Worm (Caenorhabditis elegans) whole organism, L1 larva: ENCODE data around the gene F55F10.1.

Experiments used
- C16A3.4 ChIP-seq: fragments of 150-350 bp; optimal IDR thresholded peaks from 2 replicates; lab custom pipeline; 2014; ENCODE audit warnings: missing biosample characterization, missing genetic modification characterization
- ama-1 ChIP-seq: fragments of 150-350 bp; optimal IDR thresholded peaks from 2 replicates; lab custom pipeline; 2014
- blmp-1 ChIP-seq: fragments of 150-350 bp; optimal IDR thresholded peaks from 2 replicates; lab custom pipeline; 2014; ENCODE audit warnings: missing biosample characterization, missing genetic modification characterization
- ceh-63 ChIP-seq: fragments of 200-800 bp; sonication (Bioruptor generic); optimal IDR thresholded peaks from 2 replicates; lab custom pipeline; 2018; ENCODE audit warnings: mild to moderate bottlenecking, missing genetic modification characterization, missing compliant biosample characterization
- ces-1 ChIP-seq: fragments of 150-350 bp; optimal IDR thresholded peaks from 2 replicates; lab custom pipeline; 2014; ENCODE audit warnings: missing biosample characterization, missing genetic modification reagents, missing genetic modification characterization
- dpl-1 ChIP-seq, 3 experiments: fragments of 150-350 bp in 2 of 3; sonication (generic microtip) in 1 of 3; optimal IDR thresholded peaks; 2 replicates each; lab custom pipeline; 2014 to 2017; ENCODE audit warnings: missing biosample characterization in 3 of 3, missing genetic modification characterization in 3 of 3, missing genetic modification reagents in 3 of 3
- dsc-1 ChIP-seq: sonication (generic microtip); optimal IDR thresholded peaks from 2 replicates; lab custom pipeline; 2016; ENCODE audit warnings: mild to moderate bottlenecking, missing genetic modification characterization, missing compliant biosample characterization
- efl-1 ChIP-seq, 4 experiments: fragments of 150-350 bp; optimal IDR thresholded peaks in 3 of 4; peaks in 1 of 4; 1 replicate in 1 of 4; 2 replicates in 3 of 4; lab custom pipeline; 2014; ENCODE audit warnings: missing biosample characterization in 2 of 4, missing genetic modification characterization in 2 of 4, missing genetic modification reagents in 2 of 4
- fkh-4 ChIP-seq: sonication (generic microtip); optimal IDR thresholded peaks from 2 replicates; lab custom pipeline; 2016; ENCODE audit warnings: missing compliant biosample characterization, missing genetic modification characterization, borderline replicate concordance
- fos-1 ChIP-seq: fragments of 150-350 bp; optimal IDR thresholded peaks from 2 replicates; lab custom pipeline; 2014; ENCODE audit warnings: missing biosample characterization, missing genetic modification characterization
- hlh-17 ChIP-seq: fragments of 200-800 bp; sonication (Bioruptor generic); optimal IDR thresholded peaks from 2 replicates; lab custom pipeline; 2018; ENCODE audit warnings: missing genetic modification characterization, mild to moderate bottlenecking, missing compliant biosample characterization, moderate library complexity, borderline replicate concordance
- isw-1 ChIP-seq: fragments of 200-800 bp; sonication (Bioruptor generic); IDR thresholded peaks from 2 replicates; pipeline ENCODE4 v1.3.6; 2022; ENCODE audit warnings: missing genetic modification characterization, missing compliant biosample characterization
- jun-1 ChIP-seq: fragments of 150-350 bp; optimal IDR thresholded peaks from 2 replicates; lab custom pipeline; 2014; ENCODE audit warnings: missing biosample characterization, missing genetic modification reagents, missing genetic modification characterization
- lin-14 ChIP-seq: fragments of 200-800 bp; sonication (Bioruptor generic); optimal IDR thresholded peaks from 2 replicates; lab custom pipeline; 2018; ENCODE audit warnings: mild to moderate bottlenecking, missing genetic modification characterization, moderate library complexity, missing compliant biosample characterization
- lin-35 ChIP-seq, 2 experiments: fragments of 150-350 bp; optimal IDR thresholded peaks; 2 replicates each; lab custom pipeline; 2014; ENCODE audit warnings: missing biosample characterization in 2 of 2, missing genetic modification characterization in 2 of 2, missing genetic modification reagents in 2 of 2
- lin-39 ChIP-seq: fragments of 150-350 bp; optimal IDR thresholded peaks from 2 replicates; lab custom pipeline; 2014; ENCODE audit warnings: missing biosample characterization, missing genetic modification reagents, missing genetic modification characterization
- mef-2 ChIP-seq: fragments of 150-350 bp; optimal IDR thresholded peaks from 2 replicates; lab custom pipeline; 2014; ENCODE audit warnings: missing biosample characterization, missing genetic modification characterization
- nhr-12 ChIP-seq: sonication (generic microtip); optimal IDR thresholded peaks from 2 replicates; lab custom pipeline; 2017; ENCODE audit warnings: missing biosample characterization, missing genetic modification characterization
- nhr-19 ChIP-seq: fragments of 200-800 bp; sonication (Bioruptor generic); conservative IDR thresholded peaks from 2 replicates; pipeline ENCODE4 v1.3.6; 2022; ENCODE audit warnings: missing genetic modification characterization, missing compliant biosample characterization
- nhr-237 ChIP-seq: fragments of 150-350 bp; optimal IDR thresholded peaks from 2 replicates; lab custom pipeline; 2014; ENCODE audit warnings: missing biosample characterization, missing genetic modification characterization
- nhr-28 ChIP-seq: fragments of 150-350 bp; optimal IDR thresholded peaks from 2 replicates; lab custom pipeline; 2014; ENCODE audit warnings: missing biosample characterization, missing genetic modification characterization
- nhr-85 ChIP-seq: sonication (generic microtip); peaks from one replicate; lab custom pipeline; 2016; ENCODE audit warnings: missing genetic modification characterization, inconsistent platforms, missing compliant biosample characterization
- pag-3 ChIP-seq: sonication (generic microtip); optimal IDR thresholded peaks from 2 replicates; lab custom pipeline; 2017; ENCODE audit warnings: missing genetic modification characterization, mild to moderate bottlenecking, missing compliant biosample characterization, antibody characterized with exemption, borderline replicate concordance; ENCODE audit not compliant: insufficient read depth
- rnt-1 ChIP-seq: sonication (generic microtip); optimal IDR thresholded peaks from 2 replicates; lab custom pipeline; 2016; ENCODE audit warnings: mild to moderate bottlenecking, missing genetic modification characterization, moderate library complexity, missing compliant biosample characterization
- sup-37 ChIP-seq: fragments of 200-800 bp; sonication (Bioruptor generic); optimal IDR thresholded peaks from 2 replicates; lab custom pipeline; 2018; ENCODE audit warnings: mild to moderate bottlenecking, missing genetic modification characterization, missing compliant biosample characterization
- tbx-2 ChIP-seq: sonication (generic microtip); optimal IDR thresholded peaks from 2 replicates; lab custom pipeline; 2016; ENCODE audit warnings: missing genetic modification characterization, missing compliant biosample characterization
- tlp-1 ChIP-seq: fragments of 150-350 bp; optimal IDR thresholded peaks from 2 replicates; lab custom pipeline; 2014; ENCODE audit warnings: missing biosample characterization, missing genetic modification characterization
- unc-130 ChIP-seq: fragments of 150-350 bp; optimal IDR thresholded peaks from 2 replicates; lab custom pipeline; 2017; ENCODE audit warnings: missing biosample characterization, missing genetic modification characterization, inconsistent platforms
- vab-15 ChIP-seq: sonication (generic microtip); optimal IDR thresholded peaks from 2 replicates; lab custom pipeline; 2017; ENCODE audit warnings: missing genotype, mild to moderate bottlenecking, missing genetic modification characterization, missing compliant biosample characterization
- zag-1 ChIP-seq: fragments of 150-350 bp; optimal IDR thresholded peaks from 2 replicates; lab custom pipeline; 2014; ENCODE audit warnings: missing biosample characterization, missing genetic modification characterization
- zip-4 ChIP-seq: fragments of 200-800 bp; sonication (Bioruptor generic); optimal IDR thresholded peaks from 2 replicates; lab custom pipeline; 2018; ENCODE audit warnings: mild to moderate bottlenecking, missing genetic modification characterization, moderate library complexity, missing compliant biosample characterization

The F55F10.1 gene

DNA sequence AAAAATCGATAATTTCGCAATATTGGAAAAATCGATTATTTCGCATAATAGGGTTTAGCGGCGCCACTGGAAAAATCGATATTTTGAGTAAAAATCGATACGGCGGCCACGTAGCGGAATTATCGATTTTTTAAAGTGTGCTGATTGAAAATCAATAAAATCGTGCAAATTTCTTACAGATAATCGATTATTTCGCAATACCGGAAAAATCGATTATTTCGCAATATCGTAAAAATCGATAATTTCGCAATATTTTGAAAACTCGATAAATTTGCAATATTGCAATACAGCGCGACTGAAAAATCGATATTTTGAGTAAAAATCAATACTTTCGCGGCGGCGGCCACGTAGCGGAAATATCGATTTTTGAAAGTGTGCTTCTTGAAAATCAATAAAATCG lies 43.0 kb upstream of the F55F10.1 start:
- TF ChIP-seq vab-15 (tag; lab: Kevin White, UChicago) (no peak), fos-1 (tag; lab: Kevin White, UChicago) (no peak), zip-4 (GFP tag; lab: Kevin White, UChicago) (peak; percentile 18)

DNA sequence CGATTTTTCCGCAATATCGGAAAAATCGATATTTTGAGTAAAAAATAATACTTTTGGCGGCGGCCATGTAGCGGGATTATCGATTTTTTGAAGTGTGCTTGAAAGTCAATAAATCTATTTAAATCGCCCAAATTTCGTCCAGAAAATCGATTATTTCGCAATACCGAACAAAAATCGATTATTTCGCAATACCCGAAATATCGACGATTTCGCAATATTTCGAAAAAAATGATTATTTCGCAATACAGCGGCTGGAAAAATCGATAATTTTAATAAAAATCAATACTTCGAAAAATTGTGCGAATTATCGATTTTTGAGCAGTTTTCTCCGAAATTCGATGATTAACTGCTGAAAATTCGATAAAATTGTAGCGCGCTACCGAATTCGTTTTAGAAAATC lies 42.6 kb upstream of the F55F10.1 start:
- TF ChIP-seq isw-1 (GFP tag; lab: Robert Waterston, UW): no peak
- TF ChIP-seq zip-4 (GFP tag; lab: Kevin White, UChicago): peak; percentile 65

DNA sequence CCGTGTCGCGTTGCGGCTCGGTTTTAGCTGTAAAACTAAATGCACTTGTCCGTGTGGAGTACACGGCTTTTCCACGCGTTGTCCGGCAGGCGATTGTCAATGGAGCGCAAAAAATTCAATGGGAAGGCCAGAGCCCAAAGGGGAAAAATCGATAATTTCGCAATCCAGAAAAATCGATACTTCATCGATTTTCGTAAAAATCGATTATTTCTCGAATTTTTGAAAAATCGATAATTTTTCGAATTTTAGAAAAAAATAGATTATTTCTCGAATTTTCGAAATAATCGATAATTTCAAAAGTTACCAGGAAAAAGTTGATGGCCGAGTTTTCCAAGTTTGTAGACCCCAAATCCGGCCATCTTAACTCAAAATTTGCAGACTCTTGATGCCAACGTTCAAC lies 41.2 kb upstream of the F55F10.1 start:
- TF ChIP-seq ceh-63 (no peak), isw-1 (GFP tag; lab: Robert Waterston, UW) (no peak), nhr-28 (no peak), tbx-2 (tag; lab: Kevin White, UChicago) (no peak), hlh-17 (no peak), lin-39 (tag; lab: Kevin White, UChicago) (no peak), fkh-4 (tag; lab: Kevin White, UChicago) (no peak), jun-1 (tag; lab: Kevin White, UChicago) (no peak)
- TF ChIP-seq, all 84 proteins: peak for 0

DNA sequence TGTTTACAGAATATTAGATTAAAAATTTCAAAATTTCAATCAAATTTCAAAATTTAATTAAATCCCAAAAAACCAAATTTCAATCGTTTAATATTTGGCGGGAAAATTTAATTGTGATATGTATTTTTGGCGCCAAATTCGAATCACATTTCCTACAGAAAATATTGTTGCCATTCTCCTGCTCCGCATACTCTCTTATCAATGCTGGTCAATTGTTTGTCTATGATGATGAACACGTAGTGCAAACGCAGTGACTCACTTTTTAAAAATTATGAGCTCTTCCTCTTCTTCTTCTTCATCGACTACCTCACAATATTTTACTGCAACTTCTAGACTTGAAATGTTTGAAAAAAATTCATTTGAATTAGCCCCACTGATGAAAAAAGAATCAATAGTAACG lies 34.2 kb upstream of the F55F10.1 start, which contains the start of gene trpl-2:
TSS of gene trpl-2 (plus strand) at position 210 of the 400 bp plus-strand sequence.
- TF ChIP-seq unc-130 (tag; lab: Kevin White, UChicago): no peak
- TF ChIP-seq pag-3 (tag; lab: Kevin White, UChicago): no peak
- TF ChIP-seq nhr-12 (tag; lab: Kevin White, UChicago): no peak
- TF ChIP-seq lin-14 (GFP tag; lab: Kevin White, UChicago): no peak
- no peak for TF ChIP-seq rnt-1 (tag; lab: Kevin White, UChicago)
- no peak for TF ChIP-seq sup-37 (GFP tag; lab: Kevin White, UChicago)
- no peak for TF ChIP-seq vab-15 (tag; lab: Kevin White, UChicago)
- no peak for TF ChIP-seq nhr-19 (GFP tag; lab: Robert Waterston, UW)
- peak in 1 of 3 experiments; percentile 18 for TF ChIP-seq dpl-1 (GFP tag; optimal IDR thresholded peaks at IDR 0.05; lab: Kevin White, UChicago)
- TF ChIP-seq zag-1: no peak
- peak in 1 of 2 experiments; percentile 31 for TF ChIP-seq lin-35 (GFP tag; optimal IDR thresholded peaks at IDR 0.05; lab: Kevin White, UChicago)
- no peak for TF ChIP-seq dsc-1 (tag; lab: Kevin White, UChicago)
- TF ChIP-seq mef-2 (tag; lab: Kevin White, UChicago): no peak
- TF ChIP-seq tbx-2 (tag; lab: Kevin White, UChicago): no peak
- no peak for TF ChIP-seq ces-1 (GFP tag; lab: Kevin White, UChicago)
- no peak for TF ChIP-seq nhr-85 (tag; lab: Kevin White, UChicago)
- no peak for TF ChIP-seq ama-1 (lab: Kevin White, UChicago)
- no peak for TF ChIP-seq nhr-237 (tag; lab: Kevin White, UChicago)

DNA sequence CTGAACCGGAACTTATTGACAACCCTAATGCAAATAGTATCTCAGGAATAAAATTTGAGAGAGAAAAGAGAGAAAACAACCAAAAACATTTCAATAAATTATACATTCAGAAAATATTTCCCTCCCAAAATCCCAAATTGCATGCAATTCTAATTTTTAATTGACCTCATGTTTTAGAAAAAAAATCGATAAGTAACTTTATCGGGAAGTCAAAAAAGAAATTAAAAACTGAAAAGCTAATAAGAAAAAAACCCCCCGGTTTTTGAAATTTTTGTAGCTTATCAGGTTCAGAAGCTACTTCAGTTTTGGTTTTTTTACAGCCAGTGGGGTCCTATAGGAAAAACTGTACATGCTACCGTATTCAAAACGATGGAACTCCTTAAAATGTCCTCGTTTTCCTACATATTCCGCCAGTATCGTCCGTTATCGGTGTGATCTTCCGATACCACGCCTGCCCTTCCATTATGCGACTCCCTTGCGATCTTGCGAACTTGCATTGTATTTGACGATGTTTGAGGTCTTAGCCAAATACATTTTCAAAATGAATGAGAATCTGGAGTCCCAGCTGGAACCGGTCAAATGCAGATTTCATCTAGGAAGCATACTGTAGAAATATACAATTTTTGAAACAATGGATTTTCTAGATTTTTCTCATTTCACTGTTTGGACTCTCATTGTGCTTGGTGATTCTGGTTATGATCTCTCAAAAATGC lies 24.3 kb upstream of the F55F10.1 start, which contains the start of the genes W03B1.3 and oac-51:
TSS of gene W03B1.3 (minus strand) at position 101 of the 713 bp plus-strand sequence.
TSS of gene oac-51 (plus strand) at position 663 of the 713 bp plus-strand sequence.
- TF ChIP-seq nhr-85 (tag; lab: Kevin White, UChicago) (peak; percentile 40), tlp-1 (tag; lab: Kevin White, UChicago) (no peak)

DNA sequence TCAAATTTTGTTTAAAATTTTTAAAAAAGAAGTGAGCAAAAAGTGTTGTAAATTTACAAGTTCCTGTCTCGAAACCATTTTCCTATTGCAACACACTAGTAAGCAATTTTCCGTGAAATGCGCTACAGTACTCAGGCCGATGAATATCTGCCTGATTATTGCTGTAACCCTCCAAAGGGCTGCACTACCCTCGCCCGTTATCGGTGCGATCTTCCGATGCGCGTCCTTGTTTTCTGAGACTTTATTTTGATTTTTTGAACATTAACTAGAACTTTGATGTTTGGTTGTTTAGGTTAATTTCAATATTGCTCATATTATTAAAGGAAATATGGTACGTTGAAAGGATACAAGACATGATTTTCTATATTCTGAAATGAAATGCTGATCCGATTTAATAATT lies 22.4 kb upstream of the F55F10.1 start:
- TF ChIP-seq nhr-85 (tag; lab: Kevin White, UChicago) (peak; percentile 86), blmp-1 (tag; lab: Kevin White, UChicago) (no peak), efl-1 (optimal IDR thresholded peaks at IDR 0.05; lab: Kevin White, UChicago) (no peak), efl-1 (GFP tag; optimal IDR thresholded peaks at IDR 0.05 in 1 of 2; lab: Kevin White, UChicago) (peak in 1 of 2 experiments; percentile 20), C16A3.4 (tag; lab: Kevin White, UChicago) (no peak)
